Fruit fly (Drosophila melanogaster) whole organism, embryonic: ENCODE results near the gene IntS14.

Experiments
- Atf3 ChIP-seq: fragments of 200-800 bp; sonication (Bioruptor generic); optimal IDR thresholded peaks from 3 replicates; lab custom pipeline; 2016; ENCODE audit warnings: missing biosample characterization, missing genetic modification characterization
- CG1024 ChIP-seq: fragments of 200-800 bp; sonication (Bioruptor generic); IDR thresholded peaks from 2 replicates; pipeline ENCODE4 v1.3.6; 2022; ENCODE audit warnings: missing biosample characterization, missing genetic modification characterization
- CG10267 ChIP-seq: fragments of 200-800 bp; sonication (Bioruptor generic); optimal IDR thresholded peaks from 2 replicates; lab custom pipeline; 2018; ENCODE audit warnings: missing biosample characterization, mild to moderate bottlenecking, missing genetic modification characterization, moderate library complexity
- CG11093 ChIP-seq: fragments of 200-800 bp; sonication (Bioruptor generic); IDR thresholded peaks from 3 replicates; pipeline ENCODE4 v1.3.6; 2022; ENCODE audit warnings: missing biosample characterization, missing genetic modification characterization
- CG11695 ChIP-seq: fragments of 200-800 bp; sonication (Bioruptor generic); IDR thresholded peaks from 3 replicates; pipeline ENCODE4 v1.3.6; 2022; ENCODE audit warnings: missing biosample characterization, missing genetic modification characterization
- CG12219 ChIP-seq: fragments of 200-800 bp; sonication (Bioruptor generic); optimal IDR thresholded peaks from 3 replicates; lab custom pipeline; 2018; ENCODE audit warnings: missing biosample characterization, mild to moderate bottlenecking, missing genetic modification characterization
- CG12236 ChIP-seq: fragments of 200-800 bp; sonication (Bioruptor generic); optimal IDR thresholded peaks from 2 replicates; lab custom pipeline; 2016; ENCODE audit warnings: missing biosample characterization, missing genetic modification characterization
- CG13287 ChIP-seq: fragments of 200-800 bp; sonication (Bioruptor generic); IDR thresholded peaks from 2 replicates; pipeline ENCODE4 v1.3.6; 2022; ENCODE audit warnings: missing biosample characterization, missing genetic modification characterization; ENCODE audit not compliant: partially characterized antibody
- CG14860 ChIP-seq: fragments of 200-800 bp; sonication (Bioruptor generic); IDR thresholded peaks from 3 replicates; pipeline ENCODE4 v1.3.6; 2022; ENCODE audit warnings: missing biosample characterization, missing genetic modification characterization; ENCODE audit not compliant: partially characterized antibody
- CG18599 ChIP-seq: fragments of 200-800 bp; sonication (Bioruptor generic); optimal IDR thresholded peaks from 3 replicates; lab custom pipeline; 2017; ENCODE audit warnings: missing biosample characterization, missing genetic modification characterization, mild to moderate bottlenecking, moderate library complexity, missing genetic modification reagents
- CG2120 ChIP-seq: fragments of 200-800 bp; sonication (Bioruptor generic); optimal IDR thresholded peaks from 3 replicates; lab custom pipeline; 2016; ENCODE audit warnings: missing biosample characterization, missing genetic modification characterization
- CG30403 ChIP-seq: fragments of 200-800 bp; sonication (Bioruptor generic); optimal IDR thresholded peaks from 3 replicates; lab custom pipeline; 2016; ENCODE audit warnings: missing biosample characterization, missing genetic modification characterization
- CG31224 ChIP-seq: fragments of 200-800 bp; sonication (Bioruptor generic); IDR thresholded peaks from 2 replicates; pipeline ENCODE4 v1.3.6; 2022; ENCODE audit warnings: missing biosample characterization, missing genetic modification characterization
- CG3726 ChIP-seq: fragments of 200-800 bp; sonication (Bioruptor generic); IDR thresholded peaks from 3 replicates; pipeline ENCODE4, ENCODE4 v1.3.6; 2022; ENCODE audit warnings: missing biosample characterization, missing genetic modification characterization
- CG3847 ChIP-seq: fragments of 200-800 bp; sonication (Bioruptor generic); IDR thresholded peaks from 2 replicates; pipeline ENCODE4 v1.3.6; 2022; ENCODE audit warnings: missing biosample characterization, missing genetic modification characterization
- CG4617 ChIP-seq: fragments of 200-800 bp; sonication (Bioruptor generic); optimal IDR thresholded peaks from 3 replicates; lab custom pipeline; 2016; ENCODE audit warnings: missing biosample characterization, missing genetic modification characterization, borderline replicate concordance
- CG5180 ChIP-seq: fragments of 200-800 bp; sonication (Bioruptor generic); optimal IDR thresholded peaks from 3 replicates; lab custom pipeline; 2017; ENCODE audit warnings: missing biosample characterization, missing genetic modification characterization, mild to moderate bottlenecking, moderate library complexity, missing genetic modification reagents
- CG6254 ChIP-seq: fragments of 200-800 bp; sonication (Bioruptor generic); optimal IDR thresholded peaks from 3 replicates; lab custom pipeline; 2017; ENCODE audit warnings: mild to moderate bottlenecking, missing biosample characterization, missing genetic modification reagents, missing genetic modification characterization
- CG7839 ChIP-seq: fragments of 200-800 bp; sonication (Bioruptor generic); optimal IDR thresholded peaks from 3 replicates; lab custom pipeline; 2018; ENCODE audit warnings: missing biosample characterization, mild to moderate bottlenecking, missing genetic modification characterization, moderate library complexity
- CG7928 ChIP-seq: fragments of 200-800 bp; sonication (Bioruptor generic); optimal IDR thresholded peaks from 2 replicates; lab custom pipeline; 2017; ENCODE audit warnings: missing biosample characterization, mild to moderate bottlenecking, missing genetic modification characterization
- CG7987 ChIP-seq: fragments of 200-800 bp; sonication (Bioruptor generic); optimal IDR thresholded peaks from 2 replicates; lab custom pipeline; 2018; ENCODE audit warnings: missing biosample characterization, mild to moderate bottlenecking, missing genetic modification characterization, moderate library complexity
- D ChIP-seq, 2 experiments: fragments of 200-800 bp in 1 of 2; fragments of >200 bp in 1 of 2; sonication (Bioruptor generic) in 1 of 2; optimal IDR thresholded peaks; 2 replicates in 1 of 2; 3 replicates in 1 of 2; lab custom pipeline; 2017; ENCODE audit warnings: mild to moderate bottlenecking in 1 of 2, missing biosample characterization in 1 of 2, missing genetic modification characterization in 1 of 2, missing genetic modification reagents in 1 of 2
- HmgD ChIP-seq: fragments of 200-800 bp; sonication (Bioruptor generic); optimal IDR thresholded peaks from 3 replicates; lab custom pipeline; 2016; ENCODE audit warnings: missing biosample characterization, missing genetic modification characterization
- NK7.1 ChIP-seq: fragments of 200-800 bp; sonication (Bioruptor generic); optimal IDR thresholded peaks from 3 replicates; lab custom pipeline; 2016; ENCODE audit warnings: missing biosample characterization, missing genetic modification characterization
- Sox100B ChIP-seq: fragments of 200-800 bp; sonication (Bioruptor generic); optimal IDR thresholded peaks from 3 replicates; lab custom pipeline; 2018; ENCODE audit warnings: missing biosample characterization, mild to moderate bottlenecking, missing genetic modification characterization
- Vsx1 ChIP-seq: fragments of 200-800 bp; sonication (Bioruptor generic); optimal IDR thresholded peaks from 2 replicates; lab custom pipeline; 2017; ENCODE audit warnings: missing biosample characterization, mild to moderate bottlenecking, missing genetic modification characterization, missing genetic modification reagents
- cad ChIP-seq: fragments of >200 bp; optimal IDR thresholded peaks from 2 replicates; lab custom pipeline; 2017; ENCODE audit warnings: missing biosample characterization, missing genetic modification characterization
- corto ChIP-seq: fragments of 200-800 bp; sonication (Bioruptor generic); optimal IDR thresholded peaks from 2 replicates; lab custom pipeline; 2016; ENCODE audit warnings: missing biosample characterization, mild to moderate bottlenecking, missing genetic modification characterization, moderate library complexity
- da ChIP-seq: fragments of 200-800 bp; sonication (Bioruptor generic); optimal IDR thresholded peaks from 2 replicates; lab custom pipeline; 2016; ENCODE audit warnings: missing biosample characterization, missing genetic modification characterization
- dan ChIP-seq: fragments of 200-800 bp; sonication (Bioruptor generic); IDR thresholded peaks from 2 replicates; pipeline ENCODE4 v1.3.6; 2022; ENCODE audit warnings: missing biosample characterization, missing genetic modification characterization
- fru ChIP-seq: fragments of >200 bp; optimal IDR thresholded peaks from 2 replicates; lab custom pipeline; 2017
- fu2 ChIP-seq: fragments of 200-800 bp; sonication (Bioruptor generic); optimal IDR thresholded peaks from 2 replicates; lab custom pipeline; 2016; ENCODE audit warnings: missing biosample characterization, missing genetic modification characterization
- her ChIP-seq: fragments of 200-800 bp; sonication (Bioruptor generic); optimal IDR thresholded peaks from 2 replicates; lab custom pipeline; 2016; ENCODE audit warnings: missing biosample characterization, missing genetic modification characterization
- hkb ChIP-seq, 2 experiments: fragments of 200-800 bp in 1 of 2; fragments of >200 bp in 1 of 2; sonication (Bioruptor generic) in 1 of 2; IDR thresholded peaks in 1 of 2; optimal IDR thresholded peaks in 1 of 2; 2 replicates each; pipeline versions ENCODE4 v1.3.6 to Lab custom; 2017 to 2022; ENCODE audit warnings: missing biosample characterization in 1 of 2, missing genetic modification characterization in 1 of 2
- lab ChIP-seq: fragments of 200-800 bp; sonication (Bioruptor generic); optimal IDR thresholded peaks from 3 replicates; lab custom pipeline; 2017; ENCODE audit warnings: missing biosample characterization, missing genetic modification characterization, mild to moderate bottlenecking, moderate library complexity, missing genetic modification reagents
- maf-S ChIP-seq: fragments of 200-800 bp; sonication (Bioruptor generic); optimal IDR thresholded peaks from 2 replicates; lab custom pipeline; 2016; ENCODE audit warnings: missing biosample characterization, missing genetic modification characterization
- mld ChIP-seq: fragments of 200-800 bp; sonication (Bioruptor generic); IDR thresholded peaks from 3 replicates; pipeline ENCODE4 v1.3.6; 2022; ENCODE audit warnings: missing biosample characterization, missing genetic modification characterization; ENCODE audit not compliant: partially characterized antibody
- nerfin-1 ChIP-seq: fragments of 200-800 bp; sonication (Bioruptor generic); optimal IDR thresholded peaks from 3 replicates; lab custom pipeline; 2019; ENCODE audit warnings: missing biosample characterization, mild to moderate bottlenecking, missing genetic modification characterization, moderate library complexity
- pnt ChIP-seq: fragments of 200-800 bp; sonication (Bioruptor generic); optimal IDR thresholded peaks from 3 replicates; lab custom pipeline; 2016; ENCODE audit warnings: missing biosample characterization, missing genetic modification characterization
- rib ChIP-seq: fragments of 200-800 bp; sonication (Bioruptor generic); IDR thresholded peaks from 2 replicates; pipeline ENCODE4 v1.3.6; 2022; ENCODE audit warnings: missing biosample characterization, missing genetic modification characterization
- sens ChIP-seq: fragments of 200-800 bp; sonication (Bioruptor generic); peaks from one replicate; lab custom pipeline; 2016; ENCODE audit warnings: missing biosample characterization, missing genetic modification characterization
- slbo ChIP-seq: fragments of 200-800 bp; sonication (Bioruptor generic); IDR thresholded peaks from 2 replicates; pipeline ENCODE4 v1.3.6; 2022; ENCODE audit warnings: missing biosample characterization, missing genetic modification characterization
- slou ChIP-seq: fragments of 200-800 bp; sonication (Bioruptor generic); optimal IDR thresholded peaks from 3 replicates; lab custom pipeline; 2016; ENCODE audit warnings: missing biosample characterization, missing genetic modification characterization
- ssp ChIP-seq: fragments of 200-800 bp; sonication (Bioruptor generic); IDR thresholded peaks from 2 replicates; pipeline ENCODE4 v1.3.6; 2022; ENCODE audit warnings: missing biosample characterization, missing genetic modification characterization
- tap ChIP-seq: fragments of 200-800 bp; optimal IDR thresholded peaks from 3 replicates; lab custom pipeline; 2019; ENCODE audit warnings: missing biosample characterization, mild to moderate bottlenecking, missing genetic modification characterization, moderate library complexity
- toy ChIP-seq: fragments of 200-800 bp; sonication (Bioruptor generic); IDR thresholded peaks from 2 replicates; pipeline ENCODE4 v1.3.6; 2022; ENCODE audit warnings: missing biosample characterization, missing genetic modification characterization
- unc-4 ChIP-seq: fragments of 200-800 bp; sonication (Bioruptor generic); IDR thresholded peaks from 2 replicates; pipeline ENCODE4 v1.3.6; 2022; ENCODE audit warnings: missing biosample characterization, missing genetic modification characterization; ENCODE audit not compliant: partially characterized antibody
- wor ChIP-seq: fragments of 200-800 bp; sonication (Bioruptor generic); IDR thresholded peaks from 2 replicates; pipeline ENCODE4 v1.3.6; 2022; ENCODE audit warnings: missing biosample characterization, missing genetic modification characterization

The IntS14 gene

dm6 chr2L:1185642-1186497 lies 21.6 kb downstream of the IntS14 start, which contains the start of gene CG5001 (continued):
- peak; percentile 72 for TF ChIP-seq toy (GFP tag; lab: Robert Waterston, UW)
- TF ChIP-seq CG1024 (GFP tag; lab: Robert Waterston, UW) = peak; percentile 79
- TF ChIP-seq CG14860 = peak; percentile 23; the same call in 1 of the 3 replicates
- TF ChIP-seq pnt (GFP tag; lab: Kevin White, UChicago) = peak; percentile 50
- peak; percentile 12 for TF ChIP-seq CG4617 (GFP tag; lab: Kevin White, UChicago)
- peak; percentile 88 for TF ChIP-seq CG30403 (GFP tag; lab: Kevin White, UChicago)
- no peak for TF ChIP-seq D (optimal IDR thresholded peaks at IDR 0.05; lab: Kevin White, UChicago)
- no peak for TF ChIP-seq D (GFP tag; optimal IDR thresholded peaks at IDR 0.05; lab: Kevin White, UChicago)
- TF ChIP-seq CG2120 (GFP tag; lab: Kevin White, UChicago) = peak; percentile 87
- TF ChIP-seq dan = no peak
- peak; percentile 65 for TF ChIP-seq slou (GFP tag; lab: Kevin White, UChicago)
- peak; percentile 86 for TF ChIP-seq nerfin-1
- peak; percentile 94 for TF ChIP-seq slbo (GFP tag; lab: Robert Waterston, UW)
- no peak for TF ChIP-seq Vsx1
- TF ChIP-seq Atf3 (GFP tag; lab: Kevin White, UChicago) = peak; percentile 28
- peak; percentile 47; the same call in 1 of the 2 replicates for TF ChIP-seq unc-4 (GFP tag; lab: Robert Waterston, UW)
- peak; percentile 73 for TF ChIP-seq CG5180
- peak; percentile 72 for TF ChIP-seq ssp (GFP tag; lab: Robert Waterston, UW)
- TF ChIP-seq CG11695 = peak; percentile 86
- peak; percentile 48 for TF ChIP-seq maf-S (GFP tag; lab: Kevin White, UChicago)
- peak; percentile 62 for TF ChIP-seq rib (GFP tag; lab: Robert Waterston, UW)
- TF ChIP-seq CG12219 = peak; percentile 65
- no peak for TF ChIP-seq da (GFP tag; lab: Kevin White, UChicago)
- TF ChIP-seq CG3726 = peak; percentile 64; the same call in 2 of the 3 replicates
- peak; percentile 80 for TF ChIP-seq CG31224 (GFP tag; lab: Robert Waterston, UW)
- no peak for TF ChIP-seq corto (GFP tag; lab: Kevin White, UChicago)
- peak; percentile 33 for TF ChIP-seq fu2 (GFP tag; lab: Kevin White, UChicago)
- TF ChIP-seq fru (lab: Kevin White, UChicago) = no peak
- TF ChIP-seq CG13287 (GFP tag; lab: Robert Waterston, UW) = peak; percentile 58
- no peak for TF ChIP-seq hkb (optimal IDR thresholded peaks at IDR 0.05; lab: Kevin White, UChicago)
- TF ChIP-seq hkb (GFP tag; IDR thresholded peaks at IDR 0.05; lab: Robert Waterston, UW) = peak; percentile 87
- no peak for TF ChIP-seq HmgD (GFP tag; lab: Kevin White, UChicago)
- TF ChIP-seq CG18599 (GFP tag; lab: Kevin White, UChicago) = peak; percentile 90
- TF ChIP-seq wor (GFP tag; lab: Robert Waterston, UW) = peak; percentile 51; the same call in 1 of the 2 replicates
- TF ChIP-seq CG6254 = peak; percentile 66
- peak; percentile 37 for TF ChIP-seq CG7928 (GFP tag; lab: Kevin White, UChicago)
- TF ChIP-seq CG3847 = peak; percentile 74
- TF ChIP-seq sens (GFP tag; lab: Kevin White, UChicago) = peak; percentile 93
- no peak for TF ChIP-seq cad (GFP tag; lab: Kevin White, UChicago)
- peak; percentile 33 for TF ChIP-seq her
- TF ChIP-seq Sox100B (GFP tag; lab: Kevin White, UChicago) = no peak
- peak; percentile 9 for TF ChIP-seq NK7.1 (GFP tag; lab: Kevin White, UChicago)
- peak; percentile 27 for TF ChIP-seq CG12236
- TF ChIP-seq mld (GFP tag; lab: Robert Waterston, UW) = no peak
- TF ChIP-seq CG10267 (tag; lab: Kevin White, UChicago) = peak; percentile 81
- TF ChIP-seq CG11093 = peak; percentile 55; the same call in 2 of the 3 replicates
- TF ChIP-seq CG7987 = peak; percentile 54
- peak; percentile 94 for TF ChIP-seq lab (GFP tag; lab: Kevin White, UChicago)
- TF ChIP-seq tap = peak; percentile 91
- TF ChIP-seq CG7839 (tag; lab: Kevin White, UChicago) = peak; percentile 91
